Fruit fly (Drosophila melanogaster) Kc167 (cell line): ENCODE data around the gene CG13071.

Source experiments
- Sin3A ChIP-seq: fragments of >200 bp; optimal IDR thresholded peaks from 2 replicates; lab custom pipeline; 2018; ENCODE audit warnings: missing external identifiers
- h ChIP-seq: fragments of >200 bp; optimal IDR thresholded peaks from 3 replicates; lab custom pipeline; 2018; ENCODE audit warnings: missing external identifiers
- insv ChIP-seq: fragments of >200 bp; optimal IDR thresholded peaks from 3 replicates; lab custom pipeline; 2018; ENCODE audit warnings: missing external identifiers
- psq ChIP-seq: fragments of >200 bp; optimal IDR thresholded peaks from 2 replicates; lab custom pipeline; 2017; ENCODE audit warnings: missing external identifiers
- ttk ChIP-seq: sonication (Bioruptor generic); optimal IDR thresholded peaks from 2 replicates; lab custom pipeline; 2017; ENCODE audit warnings: missing external identifiers

DNA sequence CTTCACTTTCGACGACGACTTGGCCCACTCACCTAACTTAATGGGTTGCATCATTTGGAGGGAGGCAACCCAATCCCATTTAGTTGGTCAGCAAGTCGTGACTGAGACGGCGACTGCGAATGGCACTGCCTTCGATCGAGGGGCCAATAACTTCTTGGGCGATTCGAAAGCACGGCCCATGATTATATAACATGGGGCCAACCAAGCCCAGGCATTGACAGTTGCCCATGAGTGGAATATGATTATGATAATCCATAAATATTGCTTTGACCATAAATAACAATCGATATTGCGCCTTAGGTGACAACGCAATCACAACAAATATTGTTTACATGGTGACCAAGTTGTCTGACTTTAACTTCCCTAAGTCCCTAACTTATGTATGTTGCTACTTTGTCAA, 21.3 kb downstream of the CG13071 start, which contains the start of gene CG13048:
- TF ChIP-seq h (lab: Kevin White, UChicago) = no peak
- no peak for TF ChIP-seq psq (lab: Kevin White, UChicago)
- TF ChIP-seq Sin3A (lab: Kevin White, UChicago) = no peak
- no peak for TF ChIP-seq ttk (lab: Kevin White, UChicago)
- no peak for TF ChIP-seq insv (lab: Kevin White, UChicago)
